Worm (Caenorhabditis elegans): Measurements from ENCODE around the gene F30B5.11.

F30B5.11 gene

DNA sequence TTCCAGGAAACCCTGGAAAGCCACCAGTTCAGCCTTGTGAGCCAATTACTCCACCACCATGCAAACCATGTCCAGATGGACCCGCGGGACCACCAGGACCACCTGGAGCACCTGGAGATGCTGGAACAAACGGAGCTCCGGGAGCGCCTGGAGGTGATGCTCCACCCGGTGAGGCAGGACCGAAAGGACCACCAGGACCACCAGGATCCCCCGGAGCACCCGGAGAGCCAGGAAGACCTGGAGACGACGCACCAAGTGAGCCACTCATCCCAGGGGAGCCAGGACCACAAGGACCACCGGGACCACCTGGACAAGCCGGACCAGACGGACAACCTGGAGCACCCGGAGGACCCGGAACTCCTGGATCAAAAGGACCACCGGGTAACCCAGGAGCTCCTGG lies 44.8 kb upstream of the F30B5.11 start:
- no peak for TF ChIP-seq ztf-16 (tag; optimal IDR thresholded peaks at IDR 0.05)
- TF ChIP-seq elt-4 (tag; optimal IDR thresholded peaks at IDR 0.05), result peak; percentile 15
- TF ChIP-seq syd-9 (tag; optimal IDR thresholded peaks at IDR 0.05), result no peak
- no peak for TF ChIP-seq nfya-1 (tag; optimal IDR thresholded peaks at IDR 0.05)
- no peak for TF ChIP-seq ceh-45 (GFP tag; IDR thresholded peaks at IDR 0.05)
- TF ChIP-seq tbx-2 (tag; optimal IDR thresholded peaks at IDR 0.05), result peak; percentile 6
- TF ChIP-seq hlh-6 (tag; optimal IDR thresholded peaks at IDR 0.05), result peak; percentile 63
- TF ChIP-seq C08G9.2 (tag; optimal IDR thresholded peaks at IDR 0.05), result peak; percentile 54

DNA sequence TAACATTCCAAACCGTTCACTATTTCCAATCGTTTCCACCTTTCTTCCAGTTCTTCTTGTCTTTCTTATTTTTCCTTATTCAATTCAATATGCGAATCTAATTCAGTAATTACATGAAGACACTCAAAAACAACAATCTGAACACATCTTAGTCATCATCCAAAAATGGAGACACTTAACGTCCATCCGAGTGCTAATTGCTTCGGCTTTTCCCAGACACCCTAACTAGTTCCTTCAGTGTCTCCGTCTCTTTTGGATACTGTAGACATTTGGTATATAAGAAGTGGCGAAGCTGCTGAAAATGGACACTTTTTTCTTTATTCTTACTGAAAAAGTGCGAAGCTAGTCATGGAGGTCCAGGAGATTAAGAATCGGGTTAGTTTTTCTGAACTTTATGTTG lies 43.1 kb upstream of the F30B5.11 start, which contains the start of gene col-33:
col-33 (plus strand) TSS at position 301 of the 400 bp plus-strand sequence.
- TF ChIP-seq T23F11.4 (GFP tag; optimal IDR thresholded peaks at IDR 0.05), result no peak
- TF ChIP-seq lin-11 (tag; optimal IDR thresholded peaks at IDR 0.05), result no peak
- TF ChIP-seq eyg-1 (tag; optimal IDR thresholded peaks at IDR 0.05), result no peak
- no peak for TF ChIP-seq sdc-2 (tag; optimal IDR thresholded peaks at IDR 0.05)
- TF ChIP-seq ceh-48 (tag; optimal IDR thresholded peaks at IDR 0.05), result no peak
- no peak for TF ChIP-seq F13H6.1 (tag; optimal IDR thresholded peaks at IDR 0.05)
- no peak for TF ChIP-seq sox-2 (GFP tag; IDR thresholded peaks at IDR 0.05)

- no peak for TF ChIP-seq hlh-6 (tag; optimal IDR thresholded peaks at IDR 0.05)
- TF ChIP-seq pha-2 (tag; optimal IDR thresholded peaks at IDR 0.05), result no peak
- no peak for TF ChIP-seq pax-1 (tag; optimal IDR thresholded peaks at IDR 0.05)
- no peak for TF ChIP-seq ahr-1 (tag; optimal IDR thresholded peaks at IDR 0.05)
- no peak for TF ChIP-seq ztf-16 (tag; optimal IDR thresholded peaks at IDR 0.05)
- TF ChIP-seq sox-4 (tag; optimal IDR thresholded peaks at IDR 0.05), result no peak
- no peak for TF ChIP-seq che-1 (tag; optimal IDR thresholded peaks at IDR 0.05)
- TF ChIP-seq rnt-1 (tag; optimal IDR thresholded peaks at IDR 0.05), result no peak
- TF ChIP-seq ceh-31 (tag; optimal IDR thresholded peaks at IDR 0.05), result no peak
- TF ChIP-seq ceh-6 (GFP tag; optimal IDR thresholded peaks at IDR 0.05), result no peak
Measured at ce11 chrIV:4259433-4259832, 39.5 kb upstream of the F30B5.11 start.

DNA sequence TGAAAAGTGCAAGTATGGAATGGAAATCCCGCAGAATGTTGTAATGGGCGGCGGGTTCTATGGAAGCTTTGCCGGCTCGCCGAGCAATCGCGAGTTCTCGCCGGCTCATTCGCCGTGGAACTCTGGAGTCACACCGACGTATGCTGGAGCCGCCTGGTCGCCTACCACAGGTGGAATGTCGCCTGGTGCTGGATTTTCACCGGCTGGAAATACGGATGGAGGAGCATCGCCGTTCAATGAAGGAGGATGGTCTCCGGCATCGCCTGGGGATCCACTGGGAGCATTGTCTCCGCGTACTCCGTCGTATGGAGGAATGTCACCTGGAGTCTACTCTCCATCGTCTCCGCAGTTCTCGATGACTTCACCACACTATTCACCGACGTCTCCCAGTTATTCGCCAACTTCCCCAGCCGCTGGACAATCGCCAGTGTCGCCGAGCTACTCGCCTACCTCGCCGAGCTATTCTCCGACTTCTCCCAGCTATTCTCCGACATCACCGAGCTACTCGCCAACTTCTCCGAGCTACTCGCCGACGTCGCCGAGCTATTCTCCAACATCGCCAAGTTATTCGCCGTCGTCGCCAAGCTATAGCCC lies 35.2 kb upstream of the F30B5.11 start:
- TF ChIP-seq unc-42 (tag; optimal IDR thresholded peaks at IDR 0.05) (no peak), ceh-14 (tag; optimal IDR thresholded peaks at IDR 0.05) (no peak), ceh-19 (GFP tag; optimal IDR thresholded peaks at IDR 0.05) (no peak), pha-4 (tag; optimal IDR thresholded peaks at IDR 0.05) (no peak), pha-2 (tag; optimal IDR thresholded peaks at IDR 0.05) (no peak), hlh-13 (GFP tag; optimal IDR thresholded peaks at IDR 0.05) (no peak), npax-4 (tag; optimal IDR thresholded peaks at IDR 0.05) (no peak), mec-3 (tag; optimal IDR thresholded peaks at IDR 0.05; ENCODE audit: borderline replicate concordance) (no peak), gmeb-2 (tag; optimal IDR thresholded peaks at IDR 0.05) (no peak), fkh-10 (GFP tag; optimal IDR thresholded peaks at IDR 0.05) (no peak), K09A11.1 (tag; optimal IDR thresholded peaks at IDR 0.05; ENCODE audit: insufficient read depth) (no peak), ref-2 (tag; optimal IDR thresholded peaks at IDR 0.05) (no peak), ceh-18 (tag; optimal IDR thresholded peaks at IDR 0.05) (no peak), hlh-6 (tag; optimal IDR thresholded peaks at IDR 0.05) (no peak)

DNA sequence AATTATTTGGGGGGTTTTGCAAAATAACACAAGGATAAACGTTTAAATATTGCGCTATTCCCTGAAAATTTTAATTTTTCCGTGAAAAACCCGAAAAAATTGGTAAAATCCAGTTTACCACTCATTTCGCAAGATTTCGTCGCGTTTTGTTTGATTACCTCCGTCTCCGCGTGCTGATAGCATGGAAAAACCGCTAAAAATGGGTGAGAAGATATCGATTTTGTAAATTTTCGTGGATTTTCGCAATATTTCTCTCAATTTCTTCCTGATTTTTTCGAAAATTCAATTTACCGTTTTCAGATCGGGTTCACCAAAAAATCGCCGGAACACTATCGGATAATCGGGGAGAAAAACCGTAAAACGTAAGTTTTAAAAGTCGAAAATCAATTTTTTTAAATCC lies 27.9 kb upstream of the F30B5.11 start, which contains the start of gene ama-1:
ama-1 (plus strand) TSS at position 301 of the 400 bp plus-strand sequence.
- TF ChIP-seq pha-2 (tag; optimal IDR thresholded peaks at IDR 0.05) (peak; percentile 43), hlh-30 (tag; optimal IDR thresholded peaks at IDR 0.05; ENCODE audit: insufficient read depth) (no peak)

Measured in whole organism, late embryonic.